Worm (Caenorhabditis elegans) whole organism, L3 larva: ENCODE measurements around the gene C17C3.9.

Experiments used
- R02D3.7 ChIP-seq: fragments of 150-350 bp; optimal IDR thresholded peaks from 2 replicates; lab custom pipeline; 2014; ENCODE audit warnings: missing biosample characterization, missing genetic modification characterization
- ZK546.5 ChIP-seq: sonication (generic microtip); optimal IDR thresholded peaks from 2 replicates; lab custom pipeline; 2017; ENCODE audit warnings: missing biosample characterization, missing genetic modification characterization
- aly-2 ChIP-seq: fragments of 150-350 bp; optimal IDR thresholded peaks from 2 replicates; lab custom pipeline; 2014; ENCODE audit warnings: missing biosample characterization, missing genetic modification characterization
- ama-1 ChIP-seq: fragments of 150-350 bp; optimal IDR thresholded peaks from 2 replicates; lab custom pipeline; 2018
- ceh-16 ChIP-seq: sonication (generic microtip); optimal IDR thresholded peaks from 2 replicates; lab custom pipeline; 2017; ENCODE audit warnings: missing biosample characterization, missing genetic modification characterization
- ceh-28 ChIP-seq: fragments of 150-350 bp; optimal IDR thresholded peaks from 2 replicates; lab custom pipeline; 2014; ENCODE audit warnings: missing biosample characterization, missing genetic modification reagents, missing genetic modification characterization
- ceh-82 ChIP-seq: fragments of 150-350 bp; optimal IDR thresholded peaks from 2 replicates; lab custom pipeline; 2014; ENCODE audit warnings: missing biosample characterization, missing genetic modification characterization
- ceh-9 ChIP-seq: sonication (generic microtip); optimal IDR thresholded peaks from 2 replicates; lab custom pipeline; 2018; ENCODE audit warnings: missing biosample characterization, missing genetic modification characterization
- daf-12 ChIP-seq: fragments of 150-350 bp; optimal IDR thresholded peaks from 2 replicates; lab custom pipeline; 2014; ENCODE audit warnings: missing biosample characterization, missing genetic modification reagents, missing genetic modification characterization
- egl-27 ChIP-seq: sonication (generic microtip); optimal IDR thresholded peaks from 4 replicates; lab custom pipeline; 2017; ENCODE audit warnings: missing biosample characterization, missing genetic modification reagents, missing genetic modification characterization
- egl-5 ChIP-seq: fragments of 150-350 bp; optimal IDR thresholded peaks from 2 replicates; lab custom pipeline; 2017; ENCODE audit warnings: missing biosample characterization, missing genetic modification reagents, missing genetic modification characterization, inconsistent platforms
- elt-1 ChIP-seq: fragments of 150-350 bp; optimal IDR thresholded peaks from 2 replicates; lab custom pipeline; 2014; ENCODE audit warnings: missing biosample characterization, missing genetic modification characterization
- elt-2 ChIP-seq: sonication (generic microtip); optimal IDR thresholded peaks from 2 replicates; lab custom pipeline; 2016; ENCODE audit warnings: missing genetic modification reagents, mild to moderate bottlenecking, missing genetic modification characterization, missing compliant biosample characterization
- elt-3 ChIP-seq, 3 experiments: fragments of 150-350 bp in 1 of 3; sonication (generic microtip) in 2 of 3; optimal IDR thresholded peaks; 2 replicates in 2 of 3; 4 replicates in 1 of 3; lab custom pipeline; 2014 to 2017; ENCODE audit warnings: missing biosample characterization in 3 of 3, missing genetic modification characterization in 3 of 3
- eor-1 ChIP-seq, 2 experiments: fragments of 150-350 bp; optimal IDR thresholded peaks; 2 replicates each; lab custom pipeline; 2014 to 2018; ENCODE audit warnings: missing biosample characterization in 2 of 2, missing genetic modification characterization in 2 of 2
- fkh-10 ChIP-seq: sonication (generic microtip); optimal IDR thresholded peaks from 2 replicates; lab custom pipeline; 2017; ENCODE audit warnings: missing biosample characterization, missing genetic modification reagents, missing genetic modification characterization
- fkh-2 ChIP-seq: fragments of 150-350 bp; optimal IDR thresholded peaks from 2 replicates; lab custom pipeline; 2014; ENCODE audit warnings: missing biosample characterization, missing genetic modification reagents, missing genetic modification characterization
- fos-1 ChIP-seq: fragments of 150-350 bp; optimal IDR thresholded peaks from 2 replicates; lab custom pipeline; 2014; ENCODE audit warnings: missing biosample characterization, missing genetic modification characterization
- hmg-11 ChIP-seq: sonication (generic microtip); optimal IDR thresholded peaks from 2 replicates; lab custom pipeline; 2016; ENCODE audit warnings: missing genetic modification characterization, missing compliant biosample characterization
- jun-1 ChIP-seq: fragments of 150-350 bp; optimal IDR thresholded peaks from 2 replicates; lab custom pipeline; 2014; ENCODE audit warnings: missing biosample characterization, missing genetic modification reagents, missing genetic modification characterization
- lin-15B ChIP-seq: fragments of 150-350 bp; optimal IDR thresholded peaks from 2 replicates; lab custom pipeline; 2014; ENCODE audit warnings: missing biosample characterization, missing genetic modification characterization
- lin-39 ChIP-seq: fragments of 150-350 bp; optimal IDR thresholded peaks from 2 replicates; lab custom pipeline; 2018; ENCODE audit warnings: missing biosample characterization, missing genetic modification reagents, missing genetic modification characterization
- lsy-12 ChIP-seq: sonication (generic microtip); optimal IDR thresholded peaks from 2 replicates; lab custom pipeline; 2016; ENCODE audit warnings: mild to moderate bottlenecking, missing genetic modification characterization, missing compliant biosample characterization
- mdl-1 ChIP-seq: fragments of 150-350 bp; optimal IDR thresholded peaks from 2 replicates; lab custom pipeline; 2014; ENCODE audit warnings: missing biosample characterization, missing genetic modification characterization
- mml-1 ChIP-seq: fragments of 150-350 bp; sonication (generic microtip); optimal IDR thresholded peaks from 3 replicates; lab custom pipeline; 2014; ENCODE audit warnings: missing biosample characterization, missing genetic modification characterization
- nfya-1 ChIP-seq: sonication (generic microtip); optimal IDR thresholded peaks from 2 replicates; lab custom pipeline; 2017; ENCODE audit warnings: missing genetic modification characterization, mild to moderate bottlenecking, missing compliant biosample characterization, antibody characterized with exemption, moderate library complexity; ENCODE audit not compliant: insufficient read depth
- nhr-11 ChIP-seq: fragments of 150-350 bp; optimal IDR thresholded peaks from 2 replicates; lab custom pipeline; 2014; ENCODE audit warnings: missing biosample characterization, missing genetic modification characterization
- nhr-12 ChIP-seq: fragments of 150-350 bp; optimal IDR thresholded peaks from 2 replicates; lab custom pipeline; 2014; ENCODE audit warnings: missing biosample characterization, missing genetic modification characterization
- nhr-23 ChIP-seq: fragments of 150-350 bp; optimal IDR thresholded peaks from 2 replicates; lab custom pipeline; 2014; ENCODE audit warnings: missing biosample characterization, missing genetic modification reagents, missing genetic modification characterization
- nhr-237 ChIP-seq: fragments of 150-350 bp; optimal IDR thresholded peaks from 2 replicates; lab custom pipeline; 2014; ENCODE audit warnings: missing biosample characterization, missing genetic modification characterization
- nhr-25 ChIP-seq: sonication (generic microtip); optimal IDR thresholded peaks from 2 replicates; lab custom pipeline; 2017; ENCODE audit warnings: missing biosample characterization, missing genetic modification characterization
- nhr-28 ChIP-seq: fragments of 150-350 bp; optimal IDR thresholded peaks from 2 replicates; lab custom pipeline; 2014; ENCODE audit warnings: missing biosample characterization, missing genetic modification characterization
- nhr-43 ChIP-seq: sonication (generic microtip); optimal IDR thresholded peaks from 2 replicates; lab custom pipeline; 2016; ENCODE audit warnings: mild to moderate bottlenecking, missing genetic modification characterization, missing compliant biosample characterization; ENCODE audit not compliant: poor library complexity, severe bottlenecking
- nhr-67 ChIP-seq: fragments of 150-350 bp; optimal IDR thresholded peaks from 2 replicates; lab custom pipeline; 2014; ENCODE audit warnings: missing biosample characterization, missing genetic modification characterization
- nhr-76 ChIP-seq: fragments of 150-350 bp; sonication (generic microtip); optimal IDR thresholded peaks from 5 replicates; lab custom pipeline; 2014; ENCODE audit warnings: missing biosample characterization, missing genetic modification characterization
- nhr-77 ChIP-seq: fragments of 150-350 bp; optimal IDR thresholded peaks from 2 replicates; lab custom pipeline; 2014; ENCODE audit warnings: missing biosample characterization, missing genetic modification characterization
- pha-4 ChIP-seq: fragments of 150-350 bp; optimal IDR thresholded peaks from 2 replicates; lab custom pipeline; 2014; ENCODE audit warnings: missing biosample characterization, missing genetic modification reagents, missing genetic modification characterization
- pqm-1 ChIP-seq: fragments of 150-350 bp; optimal IDR thresholded peaks from 2 replicates; lab custom pipeline; 2017; ENCODE audit warnings: missing biosample characterization, missing genetic modification characterization, inconsistent platforms
- sea-2 ChIP-seq: fragments of 150-350 bp; sonication (generic microtip); optimal IDR thresholded peaks from 4 replicates; lab custom pipeline; 2014; ENCODE audit warnings: missing biosample characterization, missing genetic modification reagents, missing genetic modification characterization
- skn-1 ChIP-seq: fragments of 150-350 bp; optimal IDR thresholded peaks from 2 replicates; lab custom pipeline; 2014; ENCODE audit warnings: missing biosample characterization, missing genetic modification characterization
- snpc-4 ChIP-seq: fragments of 150-350 bp; optimal IDR thresholded peaks from 2 replicates; lab custom pipeline; 2014; ENCODE audit warnings: missing biosample characterization, missing genetic modification characterization
- tbx-2 ChIP-seq: sonication (generic microtip); optimal IDR thresholded peaks from 2 replicates; lab custom pipeline; 2016; ENCODE audit warnings: mild to moderate bottlenecking, missing genetic modification characterization, missing compliant biosample characterization
- unc-39 ChIP-seq: sonication (generic microtip); optimal IDR thresholded peaks from 4 replicates; lab custom pipeline; 2017; ENCODE audit warnings: missing biosample characterization, missing genetic modification characterization
- unc-62 ChIP-seq: fragments of 150-350 bp; sonication (generic microtip); optimal IDR thresholded peaks from 4 replicates; lab custom pipeline; 2014; ENCODE audit warnings: missing biosample characterization, missing genetic modification reagents, missing genetic modification characterization
- zag-1 ChIP-seq: fragments of 150-350 bp; optimal IDR thresholded peaks from 2 replicates; lab custom pipeline; 2014; ENCODE audit warnings: missing biosample characterization, missing genetic modification characterization
- ztf-11 ChIP-seq: fragments of 150-350 bp; optimal IDR thresholded peaks from 2 replicates; lab custom pipeline; 2014; ENCODE audit warnings: missing biosample characterization, missing genetic modification characterization
- ztf-4 ChIP-seq: fragments of 150-350 bp; optimal IDR thresholded peaks from 2 replicates; lab custom pipeline; 2014; ENCODE audit warnings: missing biosample characterization, missing genetic modification characterization

C17C3.9 gene

DNA sequence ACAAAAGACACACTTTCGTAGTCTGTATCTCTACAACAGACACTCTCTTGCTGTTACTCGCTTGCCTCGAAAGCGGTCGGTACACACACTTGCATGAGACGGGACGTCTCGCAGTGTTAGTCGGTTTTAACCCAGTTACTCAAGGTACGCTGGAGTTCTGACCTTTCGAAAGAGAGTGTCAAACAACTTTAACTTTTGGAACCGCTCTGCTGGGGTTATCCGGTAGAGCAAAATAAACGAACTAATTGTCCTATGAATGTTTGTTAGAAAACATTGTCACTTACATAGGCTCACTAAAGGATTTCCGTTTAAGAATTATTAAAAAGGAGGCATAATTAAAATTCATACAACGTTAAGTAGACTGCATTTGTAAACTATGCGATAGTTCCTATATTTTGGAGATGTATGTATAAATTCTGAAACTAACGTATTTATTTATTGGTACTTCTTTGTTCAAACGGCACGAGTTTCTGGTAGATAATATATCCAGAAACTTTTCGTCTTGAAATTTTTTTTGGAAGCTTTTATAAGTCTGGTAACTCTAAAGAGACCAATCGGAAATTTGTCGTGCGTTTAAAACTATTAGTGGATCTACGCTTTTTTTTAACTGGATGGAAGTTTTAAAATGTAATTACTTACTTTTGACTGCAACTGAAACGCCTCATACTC, 11.5 kb upstream of the C17C3.9 start:
- peak; percentile 94 for TF ChIP-seq pqm-1 (tag; lab: Kevin White, UChicago)
- TF ChIP-seq nhr-25 (tag; lab: Kevin White, UChicago): peak; percentile 99
- TF ChIP-seq mdl-1 (tag; lab: Kevin White, UChicago): peak; percentile 29
- peak; percentile 97 for TF ChIP-seq tbx-2 (tag; lab: Kevin White, UChicago)
- peak; percentile 90 for TF ChIP-seq fos-1 (tag; lab: Kevin White, UChicago)
- peak; percentile 97 for TF ChIP-seq nfya-1 (tag; lab: Kevin White, UChicago)
- peak; percentile 94 for TF ChIP-seq ceh-28 (tag; lab: Kevin White, UChicago)
- TF ChIP-seq aly-2 (tag; lab: Kevin White, UChicago): peak; percentile 88
- no peak for TF ChIP-seq nhr-12 (tag; lab: Kevin White, UChicago)
- TF ChIP-seq hmg-11: peak; percentile 98
- TF ChIP-seq lin-15B (tag; lab: Kevin White, UChicago): peak; percentile 85
- TF ChIP-seq ztf-11: peak; percentile 61
- no peak for TF ChIP-seq mml-1 (tag; lab: Kevin White, UChicago)
- peak; percentile 99 for TF ChIP-seq pha-4 (tag; lab: Kevin White, UChicago)
- TF ChIP-seq lin-39: peak; percentile 97
- no peak for TF ChIP-seq ceh-9 (tag; lab: Kevin White, UChicago)
- TF ChIP-seq ceh-82 (tag; lab: Kevin White, UChicago): peak; percentile 95
- TF ChIP-seq sea-2 (GFP tag; lab: Kevin White, UChicago): no peak
- TF ChIP-seq egl-5: peak; percentile 96
- TF ChIP-seq ZK546.5 (tag; lab: Kevin White, UChicago): peak; percentile 44
- TF ChIP-seq elt-2 (tag; lab: Kevin White, UChicago): peak; percentile 97
- TF ChIP-seq ceh-16: peak; percentile 80
- peak; percentile 52 for TF ChIP-seq nhr-76 (tag; lab: Kevin White, UChicago)
- TF ChIP-seq eor-1 (tag; optimal IDR thresholded peaks at IDR 0.05; lab: Kevin White, UChicago): peak in 1 of 2 experiments; percentile 71
- peak; percentile 95 for TF ChIP-seq fkh-2 (tag; lab: Kevin White, UChicago)
- peak; percentile 35 for TF ChIP-seq unc-39 (tag; lab: Kevin White, UChicago)
- peak; percentile 98 for TF ChIP-seq lsy-12 (tag; lab: Kevin White, UChicago)
- TF ChIP-seq daf-12 (tag; lab: Kevin White, UChicago): peak; percentile 67
- peak; percentile 95 for TF ChIP-seq nhr-11 (tag; lab: Kevin White, UChicago)
- TF ChIP-seq nhr-77 (tag; lab: Kevin White, UChicago): peak; percentile 93
- peak; percentile 99 for TF ChIP-seq fkh-10 (GFP tag; lab: Kevin White, UChicago)
- peak; percentile 100 for TF ChIP-seq ama-1 (lab: Kevin White, UChicago)
- TF ChIP-seq skn-1 (tag; lab: Kevin White, UChicago): peak; percentile 95
- peak; percentile 95 for TF ChIP-seq nhr-43
- peak; percentile 98 for TF ChIP-seq jun-1
- TF ChIP-seq elt-1 (tag; lab: Kevin White, UChicago): peak; percentile 54
- TF ChIP-seq nhr-28 (tag; lab: Kevin White, UChicago): peak; percentile 76
- TF ChIP-seq elt-3 (tag; optimal IDR thresholded peaks at IDR 0.05; lab: Kevin White, UChicago): peak in 2 of 3 experiments; percentile 77 to 92
- peak; percentile 90 for TF ChIP-seq R02D3.7 (tag; lab: Kevin White, UChicago)
- peak; percentile 100 for TF ChIP-seq snpc-4 (tag; lab: Kevin White, UChicago)
- peak; percentile 53 for TF ChIP-seq nhr-67
- peak; percentile 91 for TF ChIP-seq ztf-4 (tag; lab: Kevin White, UChicago)
- peak; percentile 57 for TF ChIP-seq nhr-237 (tag; lab: Kevin White, UChicago)
- TF ChIP-seq nhr-23: peak; percentile 99
- peak; percentile 71 for TF ChIP-seq egl-27 (tag; lab: Kevin White, UChicago)
- TF ChIP-seq unc-62 (GFP tag; lab: Kevin White, UChicago): peak; percentile 81
- TF ChIP-seq zag-1 (tag; lab: Kevin White, UChicago): peak; percentile 93
- TF ChIP-seq, all 47 proteins: peak for 43
